Worm (Caenorhabditis elegans): ENCODE data around the gene gly-1.
"Not testable (repeated sequence)": the region's sequence is repeated elsewhere in the genome, so short reads cannot be mapped to it uniquely, and the experiment has no call there.

Gene gly-1

ce11 chrII:10914366-10914765 lies 12.4 kb upstream of the gly-1 start, which contains the start of gene F44F4.15:
TSS of gene F44F4.15 (plus strand) at chrII:10914666.
- no peak for TF ChIP-seq syd-9 (tag; optimal IDR thresholded peaks at IDR 0.05)
- TF ChIP-seq lin-11 (tag; optimal IDR thresholded peaks at IDR 0.05), result no peak
- TF ChIP-seq ceh-45 (GFP tag; IDR thresholded peaks at IDR 0.05), result no peak
- no peak for TF ChIP-seq ahr-1 (tag; optimal IDR thresholded peaks at IDR 0.05)
- no peak for TF ChIP-seq ceh-31 (tag; optimal IDR thresholded peaks at IDR 0.05)
- TF ChIP-seq ceh-19 (GFP tag; optimal IDR thresholded peaks at IDR 0.05), result no peak
- TF ChIP-seq pat-9 (tag; optimal IDR thresholded peaks at IDR 0.05), result no peak
- no peak for TF ChIP-seq zip-5 (tag; optimal IDR thresholded peaks at IDR 0.05)
- TF ChIP-seq sox-2 (GFP tag; IDR thresholded peaks at IDR 0.05), result no peak
- no peak for TF ChIP-seq elt-2 (tag; optimal IDR thresholded peaks at IDR 0.05)

ce11 chrII:10912995-10913394 lies 11.0 kb upstream of the gly-1 start:
- no peak for TF ChIP-seq ceh-19 (GFP tag; optimal IDR thresholded peaks at IDR 0.05)
- TF ChIP-seq unc-42 (tag; optimal IDR thresholded peaks at IDR 0.05), result no peak
- TF ChIP-seq F13H6.1 (tag; optimal IDR thresholded peaks at IDR 0.05), result no peak
- no peak for TF ChIP-seq pax-1 (tag; optimal IDR thresholded peaks at IDR 0.05)
- TF ChIP-seq ceh-30 (tag; optimal IDR thresholded peaks at IDR 0.05), result no peak
- no peak for TF ChIP-seq hlh-30 (tag; optimal IDR thresholded peaks at IDR 0.05; ENCODE audit: insufficient read depth)
- TF ChIP-seq pqm-1 (tag; optimal IDR thresholded peaks at IDR 0.05), result no peak
- no peak for TF ChIP-seq ztf-16 (tag; optimal IDR thresholded peaks at IDR 0.05)
- no peak for TF ChIP-seq ceh-14 (tag; optimal IDR thresholded peaks at IDR 0.05)
- TF ChIP-seq ceh-6 (GFP tag; optimal IDR thresholded peaks at IDR 0.05), result no peak

- TF ChIP-seq nhr-232 (tag; optimal IDR thresholded peaks at IDR 0.05), result no peak
- TF ChIP-seq eyg-1 (tag; optimal IDR thresholded peaks at IDR 0.05), result no peak
- no peak for TF ChIP-seq tbx-7 (tag; optimal IDR thresholded peaks at IDR 0.05)
- TF ChIP-seq ceh-19 (GFP tag; optimal IDR thresholded peaks at IDR 0.05), result no peak
- no peak for TF ChIP-seq mec-3 (tag; optimal IDR thresholded peaks at IDR 0.05; ENCODE audit: borderline replicate concordance)
- TF ChIP-seq hlh-30 (tag; optimal IDR thresholded peaks at IDR 0.05; ENCODE audit: insufficient read depth), result no peak
- no peak for TF ChIP-seq ceh-30 (tag; optimal IDR thresholded peaks at IDR 0.05)
- TF ChIP-seq sox-4 (tag; optimal IDR thresholded peaks at IDR 0.05), result no peak
- TF ChIP-seq unc-55 (GFP tag; optimal IDR thresholded peaks at IDR 0.05), result no peak
- no peak for TF ChIP-seq pqm-1 (tag; optimal IDR thresholded peaks at IDR 0.05)
- no peak for TF ChIP-seq hlh-13 (GFP tag; optimal IDR thresholded peaks at IDR 0.05)
- no peak for TF ChIP-seq pha-4 (tag; optimal IDR thresholded peaks at IDR 0.05)
- TF ChIP-seq ceh-9 (tag; optimal IDR thresholded peaks at IDR 0.05), result no peak
- TF ChIP-seq nfya-1 (tag; optimal IDR thresholded peaks at IDR 0.05), result no peak
- TF ChIP-seq K02D7.2 (tag; optimal IDR thresholded peaks at IDR 0.05), result no peak
- no peak for TF ChIP-seq zip-5 (tag; optimal IDR thresholded peaks at IDR 0.05)
- TF ChIP-seq unc-86 (tag; optimal IDR thresholded peaks at IDR 0.05), result no peak
- no peak for TF ChIP-seq rnt-1 (tag; optimal IDR thresholded peaks at IDR 0.05)
Observed at ce11 chrII:10910219-10910618, 8.2 kb upstream of the gly-1 start, which contains the start of gene sra-11. TSS of gene sra-11 (minus strand) at chrII:10910319.

- not testable (repeated sequence) for TF ChIP-seq hlh-6, ahr-1, ref-2 (tag; optimal IDR thresholded peaks at IDR 0.05)
Observed at ce11 chrII:10904379-10904778, 2.4 kb upstream of the gly-1 start, which contains the start of gene sra-12. TSS of gene sra-12 (minus strand) at chrII:10904479.

ce11 chrII:10898998-10899397 lies 3.0 kb downstream of the gly-1 start:
- no peak for TF ChIP-seq mec-3 (tag; optimal IDR thresholded peaks at IDR 0.05; ENCODE audit: borderline replicate concordance)

All from whole organism, late embryonic.